Worm (Caenorhabditis elegans) whole organism, L1 larva: Measurements from ENCODE around the gene F41B5.12.

Experiments used
- egl-27 ChIP-seq, 2 experiments: fragments of 150-350 bp in 1 of 2; sonication (generic microtip); optimal IDR thresholded peaks; 3 replicates each; lab custom pipeline; 2017 to 2018; ENCODE audit warnings: missing biosample characterization in 2 of 2, missing genetic modification characterization in 2 of 2, missing genetic modification reagents in 2 of 2
- elt-3 ChIP-seq, 6 experiments: fragments of 150-350 bp in 1 of 6; sonication (generic microtip); optimal IDR thresholded peaks; 2 replicates each; lab custom pipeline; 2017 to 2018; ENCODE audit warnings: missing biosample characterization in 6 of 6, missing genetic modification characterization in 6 of 6, inconsistent platforms in 1 of 6
- lin-14 ChIP-seq: fragments of 200-800 bp; sonication (Bioruptor generic); optimal IDR thresholded peaks from 2 replicates; lab custom pipeline; 2018; ENCODE audit warnings: mild to moderate bottlenecking, missing genetic modification characterization, moderate library complexity, missing compliant biosample characterization
- pax-3 ChIP-seq: fragments of 200-800 bp; sonication (Bioruptor generic); optimal IDR thresholded peaks from 2 replicates; lab custom pipeline; 2018; ENCODE audit warnings: mild to moderate bottlenecking, missing genetic modification characterization, moderate library complexity, missing compliant biosample characterization
- sox-4 ChIP-seq: sonication (generic microtip); optimal IDR thresholded peaks from 2 replicates; lab custom pipeline; 2016; ENCODE audit warnings: missing genetic modification characterization, missing compliant biosample characterization
- ztf-11 ChIP-seq, 2 experiments: sonication (generic microtip); optimal IDR thresholded peaks; 2 replicates each; lab custom pipeline; 2016 to 2017; ENCODE audit warnings: missing genetic modification characterization in 2 of 2, missing biosample characterization in 1 of 2, missing compliant biosample characterization in 1 of 2
- ztf-4 ChIP-seq: fragments of 150-350 bp; optimal IDR thresholded peaks from 2 replicates; lab custom pipeline; 2014; ENCODE audit warnings: missing biosample characterization, missing genetic modification characterization

DNA sequence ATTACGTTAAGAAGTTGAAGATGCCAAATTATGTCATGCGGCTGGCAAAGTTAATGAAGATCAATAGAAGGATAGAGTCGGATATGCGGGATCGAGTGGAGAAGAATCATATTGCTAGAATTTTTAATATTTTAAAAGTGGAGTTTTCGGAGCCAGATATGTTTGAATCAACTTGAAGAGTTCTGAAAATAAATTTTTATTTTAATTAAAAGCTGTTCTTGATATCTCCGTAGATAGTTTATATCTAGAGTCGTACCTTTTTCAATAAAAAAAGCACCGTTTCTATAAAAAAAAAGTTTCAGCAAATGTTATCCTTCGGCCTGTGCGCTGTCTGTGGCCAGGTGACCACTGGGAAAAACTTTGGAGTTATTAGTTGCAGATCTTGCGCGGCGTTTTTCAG is 27.6 kb upstream of the F41B5.12 start, which contains the start of gene nhr-96:
- TF ChIP-seq ztf-11 (tag; optimal IDR thresholded peaks at IDR 0.05; lab: Kevin White, UChicago) (no peak), egl-27 (tag; optimal IDR thresholded peaks at IDR 0.05; lab: Kevin White, UChicago) (no peak), ztf-4 (tag; lab: Kevin White, UChicago) (no peak), lin-14 (GFP tag; lab: Kevin White, UChicago) (no peak), pax-3 (tag; lab: Kevin White, UChicago) (no peak), sox-4 (no peak), elt-3 (tag; optimal IDR thresholded peaks at IDR 0.05; lab: Kevin White, UChicago) (no peak)
